Worm (Caenorhabditis elegans) whole organism, late embryonic: ENCODE results near the gene cyp-13A6.

Experiments
- C38D4.7 ChIP-seq: fragments of 200-800 bp; sonication (Bioruptor generic); optimal IDR thresholded peaks from 2 replicates; lab custom pipeline; 2018; ENCODE audit warnings: mild to moderate bottlenecking, missing genetic modification characterization, moderate library complexity, missing compliant biosample characterization
- ceh-14 ChIP-seq: sonication (generic microtip); optimal IDR thresholded peaks from 2 replicates; lab custom pipeline; 2016; ENCODE audit warnings: missing genotype, missing genetic modification characterization, missing compliant biosample characterization
- ceh-19 ChIP-seq: fragments of 200-800 bp; sonication (Bioruptor generic); optimal IDR thresholded peaks from 2 replicates; lab custom pipeline; 2018; ENCODE audit warnings: mild to moderate bottlenecking, missing genetic modification characterization, missing compliant biosample characterization
- ceh-2 ChIP-seq: sonication (generic microtip); optimal IDR thresholded peaks from 2 replicates; lab custom pipeline; 2016; ENCODE audit warnings: missing genotype, missing genetic modification characterization, missing compliant biosample characterization
- ceh-24 ChIP-seq: sonication (generic microtip); optimal IDR thresholded peaks from 2 replicates; lab custom pipeline; 2016; ENCODE audit warnings: mild to moderate bottlenecking, missing genetic modification characterization, missing compliant biosample characterization
- ceh-30 ChIP-seq: fragments of 150-350 bp; optimal IDR thresholded peaks from 2 replicates; lab custom pipeline; 2014; ENCODE audit warnings: missing biosample characterization, missing genetic modification characterization
- ceh-31 ChIP-seq: sonication (generic microtip); optimal IDR thresholded peaks from 2 replicates; lab custom pipeline; 2016; ENCODE audit warnings: missing genetic modification characterization, missing compliant biosample characterization
- ceh-34 ChIP-seq: sonication (generic microtip); optimal IDR thresholded peaks from 2 replicates; lab custom pipeline; 2016; ENCODE audit warnings: mild to moderate bottlenecking, missing genetic modification characterization, missing compliant biosample characterization
- ceh-45 ChIP-seq: fragments of 200-800 bp; sonication (Bioruptor generic); IDR thresholded peaks from 2 replicates; pipeline ENCODE4 v1.3.6; 2022; ENCODE audit warnings: missing genetic modification reagents, missing genetic modification characterization, missing compliant biosample characterization
- ceh-6 ChIP-seq: fragments of 200-800 bp; sonication (Bioruptor generic); optimal IDR thresholded peaks from 2 replicates; lab custom pipeline; 2018; ENCODE audit warnings: mild to moderate bottlenecking, missing genetic modification characterization, missing compliant biosample characterization
- ceh-9 ChIP-seq: sonication (generic microtip); optimal IDR thresholded peaks from 2 replicates; lab custom pipeline; 2016; ENCODE audit warnings: mild to moderate bottlenecking, missing genetic modification characterization, inconsistent platforms, missing compliant biosample characterization
- che-1 ChIP-seq: sonication (generic microtip); optimal IDR thresholded peaks from 2 replicates; lab custom pipeline; 2016; ENCODE audit warnings: mild to moderate bottlenecking, missing genetic modification characterization, missing compliant biosample characterization
- elt-2 ChIP-seq: sonication (generic microtip); optimal IDR thresholded peaks from 2 replicates; lab custom pipeline; 2016; ENCODE audit warnings: missing genetic modification reagents, missing genetic modification characterization, missing compliant biosample characterization
- elt-4 ChIP-seq: sonication (generic microtip); optimal IDR thresholded peaks from 2 replicates; lab custom pipeline; 2016; ENCODE audit warnings: missing genetic modification characterization, missing compliant biosample characterization
- eyg-1 ChIP-seq: sonication (generic microtip); optimal IDR thresholded peaks from 2 replicates; lab custom pipeline; 2016; ENCODE audit warnings: missing genotype, missing genetic modification characterization, missing compliant biosample characterization
- fax-1 ChIP-seq: sonication (generic microtip); optimal IDR thresholded peaks from 2 replicates; lab custom pipeline; 2016; ENCODE audit warnings: missing genotype, missing genetic modification characterization, missing compliant biosample characterization
- fkh-10 ChIP-seq: fragments of 150-350 bp; optimal IDR thresholded peaks from 2 replicates; lab custom pipeline; 2014; ENCODE audit warnings: missing biosample characterization, missing genetic modification reagents, missing genetic modification characterization
- fkh-6 ChIP-seq: sonication (generic microtip); optimal IDR thresholded peaks from 2 replicates; lab custom pipeline; 2016; ENCODE audit warnings: missing genetic modification characterization, missing compliant biosample characterization
- gmeb-2 ChIP-seq: sonication (generic microtip); optimal IDR thresholded peaks from 2 replicates; lab custom pipeline; 2016; ENCODE audit warnings: missing genetic modification characterization, inconsistent platforms, missing compliant biosample characterization
- hlh-30 ChIP-seq: sonication (generic microtip); optimal IDR thresholded peaks from 2 replicates; lab custom pipeline; 2017; ENCODE audit warnings: antibody characterized with exemption, missing genetic modification characterization, missing compliant biosample characterization; ENCODE audit not compliant: insufficient read depth
- lim-6 ChIP-seq: sonication (generic microtip); optimal IDR thresholded peaks from 2 replicates; lab custom pipeline; 2016; ENCODE audit warnings: missing genetic modification characterization, missing compliant biosample characterization
- madf-2 ChIP-seq: sonication (generic microtip); optimal IDR thresholded peaks from 2 replicates; lab custom pipeline; 2017; ENCODE audit warnings: missing genetic modification characterization, missing compliant biosample characterization
- mec-3 ChIP-seq: sonication (generic microtip); optimal IDR thresholded peaks from 2 replicates; lab custom pipeline; 2016; ENCODE audit warnings: borderline replicate concordance, missing genetic modification characterization, missing compliant biosample characterization
- nfya-1 ChIP-seq: sonication (generic microtip); optimal IDR thresholded peaks from 2 replicates; lab custom pipeline; 2017; ENCODE audit warnings: missing genetic modification characterization, mild to moderate bottlenecking, missing compliant biosample characterization, antibody characterized with exemption, moderate library complexity
- nhr-11 ChIP-seq: fragments of 150-350 bp; optimal IDR thresholded peaks from 2 replicates; lab custom pipeline; 2014; ENCODE audit warnings: missing biosample characterization, missing genetic modification characterization
- npax-4 ChIP-seq: sonication (generic microtip); optimal IDR thresholded peaks from 2 replicates; lab custom pipeline; 2016; ENCODE audit warnings: missing genetic modification characterization, missing compliant biosample characterization
- pag-3 ChIP-seq: sonication (generic microtip); optimal IDR thresholded peaks from 2 replicates; lab custom pipeline; 2016; ENCODE audit warnings: missing compliant biosample characterization, missing genetic modification characterization, borderline replicate concordance
- pat-9 ChIP-seq: fragments of 200-800 bp; sonication (Bioruptor generic); optimal IDR thresholded peaks from 2 replicates; lab custom pipeline; 2018; ENCODE audit warnings: mild to moderate bottlenecking, missing genetic modification characterization, moderate library complexity, missing compliant biosample characterization
- pha-2 ChIP-seq: sonication (generic microtip); optimal IDR thresholded peaks from 2 replicates; lab custom pipeline; 2017; ENCODE audit warnings: mild to moderate bottlenecking, missing genetic modification characterization, missing compliant biosample characterization
- pha-4 ChIP-seq: fragments of 150-350 bp; optimal IDR thresholded peaks from 2 replicates; lab custom pipeline; 2018; ENCODE audit warnings: missing biosample characterization, missing genetic modification reagents, missing genetic modification characterization
- pqm-1 ChIP-seq: sonication (generic microtip); optimal IDR thresholded peaks from 2 replicates; lab custom pipeline; 2016; ENCODE audit warnings: missing genetic modification characterization, missing compliant biosample characterization
- pros-1 ChIP-seq: fragments of 150-350 bp; optimal IDR thresholded peaks from 2 replicates; lab custom pipeline; 2014; ENCODE audit warnings: missing biosample characterization, missing genetic modification reagents, missing genetic modification characterization
- rnt-1 ChIP-seq: sonication (generic microtip); optimal IDR thresholded peaks from 2 replicates; lab custom pipeline; 2016; ENCODE audit warnings: missing genetic modification characterization, missing compliant biosample characterization
- sdc-2 ChIP-seq: sonication (generic microtip); optimal IDR thresholded peaks from 2 replicates; lab custom pipeline; 2016; ENCODE audit warnings: missing genotype, missing genetic modification characterization, missing compliant biosample characterization
- tbx-2 ChIP-seq: sonication (generic microtip); optimal IDR thresholded peaks from 2 replicates; lab custom pipeline; 2016; ENCODE audit warnings: missing genetic modification characterization, missing compliant biosample characterization
- ttx-3 ChIP-seq: sonication (generic microtip); optimal IDR thresholded peaks from 2 replicates; lab custom pipeline; 2016; ENCODE audit warnings: missing genetic modification reagents, missing genetic modification characterization, missing compliant biosample characterization
- unc-42 ChIP-seq: sonication (generic microtip); optimal IDR thresholded peaks from 2 replicates; lab custom pipeline; 2016; ENCODE audit warnings: missing genotype, missing genetic modification characterization, missing compliant biosample characterization
- unc-55 ChIP-seq: sonication (generic microtip); optimal IDR thresholded peaks from 2 replicates; lab custom pipeline; 2017; ENCODE audit warnings: missing biosample characterization, missing genetic modification reagents, missing genetic modification characterization

cyp-13A6 gene

DNA sequence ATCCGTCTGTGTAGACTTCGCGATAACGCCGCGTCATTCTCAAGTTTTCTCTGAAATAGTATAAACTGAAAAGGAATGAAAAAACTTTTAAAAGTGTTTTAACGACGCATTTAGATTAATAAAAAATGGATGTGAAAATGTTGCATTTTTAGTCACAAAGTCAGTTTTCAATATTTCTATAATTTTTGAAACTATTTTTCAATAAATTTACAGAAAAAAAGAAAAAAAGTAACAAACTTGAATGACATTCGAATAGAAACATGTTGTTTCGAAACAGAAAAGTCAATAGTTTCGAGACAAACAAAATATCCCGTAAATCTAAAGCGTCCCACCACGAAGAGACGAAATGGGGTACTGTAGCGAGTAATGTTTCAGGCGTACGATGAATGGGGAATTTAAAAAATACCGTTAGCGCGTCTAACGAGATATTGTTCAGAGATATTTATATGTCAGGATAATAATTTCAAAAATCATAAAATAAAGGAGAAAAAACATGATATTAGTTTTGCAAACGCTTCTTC lies 39.4 kb upstream of the cyp-13A6 start, which contains the start of gene rnh-1.2:
Gene rnh-1.2, minus strand, starts transcription at position 51 of the 521 bp plus-strand sequence.
- no peak for TF ChIP-seq pqm-1
- no peak for TF ChIP-seq unc-55
- no peak for TF ChIP-seq fkh-10 (GFP tag; lab: Kevin White, UChicago)
- no peak for TF ChIP-seq ceh-34 (tag; lab: Kevin White, UChicago)
- TF ChIP-seq ceh-6 (GFP tag; lab: Kevin White, UChicago): no peak
- no peak for TF ChIP-seq pha-2 (tag; lab: Kevin White, UChicago)
- TF ChIP-seq sdc-2 (tag; lab: Kevin White, UChicago): no peak
- TF ChIP-seq fax-1 (tag; lab: Kevin White, UChicago): no peak

DNA sequence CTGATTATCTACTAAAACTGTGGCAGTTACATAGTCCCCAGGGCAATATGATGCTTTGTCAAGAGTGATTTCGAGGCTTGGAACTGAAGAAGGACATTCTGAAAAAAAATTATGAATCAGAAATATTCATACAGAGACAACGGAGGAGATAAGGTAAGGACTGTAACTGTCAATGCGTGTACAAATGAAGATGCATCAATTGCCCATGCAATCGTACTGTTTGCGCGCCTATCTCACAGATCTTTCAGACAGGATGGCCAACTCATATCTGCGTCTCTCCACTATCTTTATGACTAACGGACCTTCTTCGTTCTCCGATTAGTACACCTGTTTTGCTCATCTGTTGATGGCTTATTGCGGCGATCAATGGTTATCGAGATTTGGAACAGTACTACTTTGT lies 37.7 kb upstream of the cyp-13A6 start, which contains the start of gene ZK938.11:
Gene ZK938.11, minus strand, starts transcription at position 101 of the 400 bp plus-strand sequence.
- TF ChIP-seq C38D4.7 (GFP tag; lab: Kevin White, UChicago): no peak
- TF ChIP-seq pat-9 (tag; lab: Kevin White, UChicago): no peak
- no peak for TF ChIP-seq elt-2 (tag; lab: Kevin White, UChicago)
- TF ChIP-seq ceh-24 (tag; lab: Kevin White, UChicago): no peak
- TF ChIP-seq pros-1: no peak
- no peak for TF ChIP-seq rnt-1 (tag; lab: Kevin White, UChicago)
- TF ChIP-seq che-1 (tag; lab: Kevin White, UChicago): no peak
- TF ChIP-seq ceh-31 (tag; lab: Kevin White, UChicago): no peak
- TF ChIP-seq pag-3: no peak
- no peak for TF ChIP-seq npax-4 (tag; lab: Kevin White, UChicago)
- TF ChIP-seq ttx-3 (tag; lab: Kevin White, UChicago): no peak
- no peak for TF ChIP-seq fkh-6 (tag; lab: Kevin White, UChicago)
- TF ChIP-seq hlh-30 (tag; lab: Kevin White, UChicago): no peak
- no peak for TF ChIP-seq tbx-2 (tag; lab: Kevin White, UChicago)
- TF ChIP-seq ceh-30 (tag; lab: Kevin White, UChicago): no peak
- no peak for TF ChIP-seq lim-6 (tag; lab: Kevin White, UChicago)
- TF ChIP-seq unc-42 (tag; lab: Kevin White, UChicago): no peak
- no peak for TF ChIP-seq ceh-45 (GFP tag; lab: Robert Waterston, UW)
- no peak for TF ChIP-seq mec-3 (tag; lab: Kevin White, UChicago)

DNA sequence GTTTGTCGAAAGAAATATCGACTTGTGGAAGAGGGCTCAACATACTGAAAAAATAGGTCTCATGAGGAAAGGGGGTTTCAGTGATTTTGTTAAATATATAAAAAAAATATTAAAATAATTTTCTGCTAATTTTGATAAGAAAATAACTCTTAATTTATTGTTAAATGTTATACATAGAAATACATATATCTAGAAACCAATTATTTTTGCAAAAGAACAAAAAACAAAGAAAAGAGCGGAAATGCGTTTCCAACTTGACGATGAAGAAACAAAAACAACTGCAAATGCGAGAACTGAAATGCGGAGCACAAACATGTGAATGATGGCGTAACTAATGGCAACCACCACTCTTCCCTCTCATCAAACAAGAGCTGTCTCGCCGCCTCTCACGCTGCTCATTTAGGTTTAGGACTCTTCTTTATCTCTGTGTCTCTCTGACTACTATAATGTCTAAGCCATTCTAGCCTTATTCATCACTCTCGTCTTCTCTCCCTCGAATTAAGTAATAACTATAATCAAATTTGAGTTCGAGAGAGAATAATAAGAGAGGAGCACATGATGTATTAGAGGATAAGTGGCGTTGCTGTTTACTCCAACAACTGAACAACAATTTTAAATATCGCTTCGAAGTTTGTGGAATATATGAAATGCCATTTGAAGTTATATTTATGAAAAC lies 35.8 kb upstream of the cyp-13A6 start, which contains the start of gene arrd-4:
Gene arrd-4, minus strand, starts transcription at position 51 of the 676 bp plus-strand sequence.
- TF ChIP-seq nfya-1 (tag; lab: Kevin White, UChicago): peak; percentile 9
- TF ChIP-seq unc-42 (tag; lab: Kevin White, UChicago): peak; percentile 91
- TF ChIP-seq ceh-14 (tag; lab: Kevin White, UChicago): peak; percentile 40
- no peak for TF ChIP-seq ceh-2 (tag; lab: Kevin White, UChicago)

DNA sequence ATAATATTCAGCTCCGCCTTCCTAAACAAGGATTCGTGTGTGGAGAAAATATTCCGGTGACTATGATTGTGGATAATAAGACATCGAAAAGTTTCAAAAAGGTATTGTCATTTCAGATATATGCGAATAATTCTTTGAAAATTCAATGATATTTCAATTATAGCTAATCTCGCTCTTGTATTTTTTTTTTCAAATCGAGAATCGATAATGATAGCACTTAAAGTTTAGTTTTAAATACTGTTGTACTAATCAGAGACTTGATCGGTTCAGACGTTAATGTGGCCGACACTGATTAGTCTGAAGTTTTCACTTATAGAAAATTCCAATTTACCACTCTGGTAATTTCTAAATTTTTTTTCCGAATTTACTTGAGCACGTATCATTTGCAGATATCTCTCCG lies 33.3 kb upstream of the cyp-13A6 start:
- no peak for TF ChIP-seq ceh-30 (tag; lab: Kevin White, UChicago)
- TF ChIP-seq nhr-11 (tag; lab: Kevin White, UChicago): no peak

DNA sequence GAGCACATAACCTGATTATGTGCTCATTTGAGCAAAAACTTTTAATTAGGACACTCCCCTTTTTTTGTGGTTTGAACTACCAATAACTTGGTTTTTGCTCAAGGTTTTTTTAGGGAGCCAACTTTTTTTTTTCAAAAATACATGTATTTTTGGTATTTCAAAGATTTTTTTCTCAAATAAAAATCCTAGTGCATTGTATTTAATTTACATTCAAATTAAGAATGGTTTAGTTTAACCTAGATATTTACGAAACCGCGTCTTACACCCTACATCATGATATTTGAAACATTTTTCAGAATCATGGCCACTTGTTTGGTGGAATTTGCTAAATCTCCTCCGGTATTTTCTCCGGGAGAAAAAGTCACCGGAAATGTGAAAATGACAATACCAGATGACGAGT lies 32.3 kb upstream of the cyp-13A6 start, which contains the start of gene arrd-5:
Gene arrd-5, plus strand, starts transcription at position 301 of the 400 bp plus-strand sequence.
- TF ChIP-seq pha-4 (tag; lab: Kevin White, UChicago) (no peak), ceh-30 (tag; lab: Kevin White, UChicago) (no peak), sdc-2 (tag; lab: Kevin White, UChicago) (no peak), madf-2 (tag; lab: Kevin White, UChicago) (no peak), ceh-9 (tag; lab: Kevin White, UChicago) (no peak), ceh-19 (GFP tag; lab: Kevin White, UChicago) (no peak), pqm-1 (no peak), gmeb-2 (tag; lab: Kevin White, UChicago) (no peak), fkh-6 (tag; lab: Kevin White, UChicago) (no peak), elt-2 (tag; lab: Kevin White, UChicago) (no peak), nfya-1 (tag; lab: Kevin White, UChicago) (no peak), elt-4 (tag; lab: Kevin White, UChicago) (no peak), fkh-10 (GFP tag; lab: Kevin White, UChicago) (no peak), eyg-1 (tag; lab: Kevin White, UChicago) (no peak), ceh-45 (GFP tag; lab: Robert Waterston, UW) (no peak)
